Worm (Caenorhabditis elegans): ENCODE results near the gene clec-139.

ce11 chrII:4663186-4663585 lies 41.6 kb upstream of the clec-139 start, which contains the start of gene T05A7.12:
- TF ChIP-seq sea-2 (GFP tag; IDR thresholded peaks at IDR 0.05) (no peak), F57C9.4 (tag; optimal IDR thresholded peaks at IDR 0.05) (no peak), egl-18 (GFP tag; IDR thresholded peaks at IDR 0.05) (no peak), dox-1 (GFP tag; IDR thresholded peaks at IDR 0.05) (no peak), unc-130 (GFP tag; optimal IDR thresholded peaks at IDR 0.05) (no peak), nhr-120 (GFP tag; IDR thresholded peaks at IDR 0.05) (no peak), zim-3 (tag; optimal IDR thresholded peaks at IDR 0.05) (no peak), ama-1 (optimal IDR thresholded peaks at IDR 0.05) (no peak), ama-1 (GFP tag; optimal IDR thresholded peaks at IDR 0.05) (no peak), nhr-27 (tag; optimal IDR thresholded peaks at IDR 0.05) (no peak), rec-8 (tag; optimal IDR thresholded peaks at IDR 0.05) (no peak), ceh-27 (GFP tag; optimal IDR thresholded peaks at IDR 0.05) (no peak), C06A6.2 (GFP tag; conservative IDR thresholded peaks at IDR 0.05) (no peak)

Measured in whole organism, young adult.